Worm (Caenorhabditis elegans) whole organism, L4 larva: Measurements from ENCODE around the gene B0491.6.

ENCODE experiments used
- F49E8.2 ChIP-seq: sonication (generic microtip); optimal IDR thresholded peaks from 2 replicates; lab custom pipeline; 2016; ENCODE audit warnings: missing compliant biosample characterization, mild to moderate bottlenecking, missing genetic modification characterization, borderline replicate concordance
- aly-2 ChIP-seq: sonication (generic microtip); optimal IDR thresholded peaks from 2 replicates; lab custom pipeline; 2018; ENCODE audit warnings: missing biosample characterization, missing genetic modification characterization
- ces-1 ChIP-seq: fragments of 150-350 bp; sonication (generic microtip); optimal IDR thresholded peaks from 4 replicates; lab custom pipeline; 2014; ENCODE audit warnings: missing biosample characterization, missing genetic modification reagents, missing genetic modification characterization
- daf-16 ChIP-seq, 3 experiments: sonication (generic microtip); optimal IDR thresholded peaks; 2 replicates each; lab custom pipeline; 2016 to 2017; ENCODE audit warnings: missing genetic modification characterization in 3 of 3, missing genetic modification reagents in 3 of 3, mild to moderate bottlenecking in 2 of 3, missing compliant biosample characterization in 2 of 3, missing biosample characterization in 1 of 3, moderate library complexity in 1 of 3
- daf-8 ChIP-seq: fragments of 200-800 bp; sonication (Bioruptor generic); IDR thresholded peaks from 2 replicates; pipeline ENCODE4 v1.3.6; 2022; ENCODE audit warnings: missing genetic modification characterization, missing compliant biosample characterization
- lin-15B ChIP-seq: fragments of 150-350 bp; sonication (generic microtip); optimal IDR thresholded peaks from 3 replicates; lab custom pipeline; 2014; ENCODE audit warnings: missing biosample characterization, missing genetic modification characterization
- lir-3 ChIP-seq: sonication (generic microtip); optimal IDR thresholded peaks from 2 replicates; lab custom pipeline; 2016; ENCODE audit warnings: mild to moderate bottlenecking, missing genetic modification characterization, missing compliant biosample characterization
- nhr-28 ChIP-seq: fragments of 150-350 bp; optimal IDR thresholded peaks from 2 replicates; lab custom pipeline; 2014; ENCODE audit warnings: missing biosample characterization, missing genetic modification characterization
- pha-4 ChIP-seq, 2 experiments: fragments of 150-350 bp in 1 of 2; fragments of 200-800 bp in 1 of 2; sonication (Bioruptor generic) in 1 of 2; IDR thresholded peaks in 1 of 2; optimal IDR thresholded peaks in 1 of 2; 2 replicates each; pipeline versions ENCODE4 v1.3.6 to Lab custom; 2014 to 2022; ENCODE audit warnings: missing genetic modification characterization in 2 of 2, missing genetic modification reagents in 2 of 2, missing biosample characterization in 1 of 2, missing compliant biosample characterization in 1 of 2
- pqm-1 ChIP-seq: sonication (generic microtip); optimal IDR thresholded peaks from 2 replicates; lab custom pipeline; 2017; ENCODE audit warnings: missing biosample characterization, missing genetic modification characterization
- ztf-11 ChIP-seq: fragments of 150-350 bp; optimal IDR thresholded peaks from 2 replicates; lab custom pipeline; 2014; ENCODE audit warnings: missing biosample characterization, missing genetic modification characterization

DNA sequence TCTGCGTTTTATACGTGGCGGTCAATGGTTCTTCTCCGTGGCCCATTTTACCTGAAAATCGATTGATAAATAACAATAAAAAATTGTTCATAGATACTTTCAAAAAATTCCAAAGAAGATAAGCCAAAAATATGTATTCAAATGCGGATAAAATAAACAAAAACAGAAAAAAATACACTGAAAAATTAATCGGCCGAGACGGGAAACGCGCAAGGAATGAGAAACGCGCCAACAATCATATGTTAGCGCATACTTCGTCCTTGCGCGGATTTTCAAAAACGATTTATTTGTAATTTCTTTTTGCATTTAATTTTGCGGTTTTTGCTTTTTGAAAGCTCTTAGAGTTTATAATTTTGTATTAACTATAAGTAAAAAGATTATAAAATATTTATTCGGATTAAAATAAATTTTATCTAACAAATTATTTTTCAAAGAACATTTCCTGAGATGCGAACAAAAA is 2.5 kb downstream of the B0491.6 start, which contains the start of gene nduf-11:
- TF ChIP-seq nhr-28 (tag; lab: Kevin White, UChicago): peak; percentile 51
- TF ChIP-seq pqm-1 (tag; lab: Kevin White, UChicago): no peak
- no peak for TF ChIP-seq aly-2
- peak; percentile 77; the same call in 1 of the 2 replicates for TF ChIP-seq pha-4 (GFP tag; IDR thresholded peaks at IDR 0.05; lab: Robert Waterston, UW)
- peak; percentile 64 for TF ChIP-seq pha-4 (tag; optimal IDR thresholded peaks at IDR 0.05; lab: Kevin White, UChicago)
- no peak for TF ChIP-seq ces-1
- TF ChIP-seq daf-16 (GFP tag; optimal IDR thresholded peaks at IDR 0.05; lab: Kevin White, UChicago): peak in 1 of 2 experiments; percentile 57
- TF ChIP-seq daf-16 (tag; optimal IDR thresholded peaks at IDR 0.05; lab: Kevin White, UChicago): peak; percentile 63
- TF ChIP-seq ztf-11 (tag; lab: Kevin White, UChicago): no peak
- TF ChIP-seq lir-3 (tag; lab: Kevin White, UChicago): no peak
- TF ChIP-seq F49E8.2 (tag; lab: Kevin White, UChicago): peak; percentile 41
- TF ChIP-seq lin-15B (tag; lab: Kevin White, UChicago): no peak
- TF ChIP-seq daf-8 (GFP tag; lab: Robert Waterston, UW): no peak
